Worm (Caenorhabditis elegans) whole organism, mixed stage, embryonic: ENCODE measurements around the gene Y45F3A.4.
A peak's percentile ranks its signal among the peaks of the same experiment; 100 is the strongest.

ENCODE experiments used
- M03D4.4 ChIP-seq: sonication (generic microtip); optimal IDR thresholded peaks from 2 replicates; lab custom pipeline; 2017; ENCODE audit warnings: mild to moderate bottlenecking, missing genetic modification characterization, missing compliant biosample characterization
- bed-3 ChIP-seq: fragments of 200-800 bp; sonication (Bioruptor generic); optimal IDR thresholded peaks from 3 replicates; lab custom pipeline; 2018; ENCODE audit warnings: mild to moderate bottlenecking, missing genetic modification characterization, moderate library complexity, missing compliant biosample characterization
- blmp-1 ChIP-seq: fragments of 150-350 bp; optimal IDR thresholded peaks from 2 replicates; lab custom pipeline; 2014; ENCODE audit warnings: missing biosample characterization, missing genetic modification characterization
- ceh-39 ChIP-seq: fragments of 150-350 bp; optimal IDR thresholded peaks from 2 replicates; lab custom pipeline; 2014; ENCODE audit warnings: missing biosample characterization, missing genetic modification characterization
- ceh-43 ChIP-seq: fragments of 200-800 bp; sonication (Bioruptor generic); optimal IDR thresholded peaks from 2 replicates; lab custom pipeline; 2018; ENCODE audit warnings: mild to moderate bottlenecking, missing genetic modification characterization, moderate library complexity, missing compliant biosample characterization
- ceh-83 ChIP-seq: fragments of 200-800 bp; sonication (Bioruptor generic); optimal IDR thresholded peaks from 2 replicates; lab custom pipeline; 2018; ENCODE audit warnings: mild to moderate bottlenecking, missing genetic modification characterization, missing compliant biosample characterization
- ces-1 ChIP-seq: fragments of 150-350 bp; optimal IDR thresholded peaks from 2 replicates; lab custom pipeline; 2014; ENCODE audit warnings: missing biosample characterization, missing genetic modification reagents, missing genetic modification characterization
- cnd-1 ChIP-seq: fragments of 200-800 bp; sonication (Bioruptor generic); optimal IDR thresholded peaks from 2 replicates; lab custom pipeline; 2018; ENCODE audit warnings: mild to moderate bottlenecking, missing genetic modification characterization, missing compliant biosample characterization
- drap-1 ChIP-seq: fragments of 200-800 bp; sonication (Bioruptor generic); optimal IDR thresholded peaks from 3 replicates; lab custom pipeline; 2018; ENCODE audit warnings: mild to moderate bottlenecking, missing genetic modification characterization, missing compliant biosample characterization
- elt-1 ChIP-seq: sonication (generic microtip); optimal IDR thresholded peaks from 2 replicates; lab custom pipeline; 2017; ENCODE audit warnings: missing genetic modification characterization, mild to moderate bottlenecking, missing compliant biosample characterization, antibody characterized with exemption, moderate library complexity, borderline replicate concordance; ENCODE audit not compliant: insufficient read depth
- elt-3 ChIP-seq: fragments of 150-350 bp; optimal IDR thresholded peaks from 2 replicates; lab custom pipeline; 2014; ENCODE audit warnings: missing biosample characterization, missing genetic modification characterization
- flh-1 ChIP-seq: fragments of 200-800 bp; sonication (Bioruptor generic); optimal IDR thresholded peaks from 2 replicates; lab custom pipeline; 2018; ENCODE audit warnings: mild to moderate bottlenecking, missing genetic modification characterization, moderate library complexity, missing compliant biosample characterization
- hlh-1 ChIP-seq: fragments of 150-350 bp; optimal IDR thresholded peaks from 2 replicates; lab custom pipeline; 2014; ENCODE audit warnings: missing biosample characterization, missing genetic modification reagents, missing genetic modification characterization
- lin-13 ChIP-seq: fragments of 150-350 bp; optimal IDR thresholded peaks from 2 replicates; lab custom pipeline; 2014; ENCODE audit warnings: missing biosample characterization, missing genetic modification characterization
- lin-32 ChIP-seq: fragments of 200-800 bp; sonication (Bioruptor generic); optimal IDR thresholded peaks from 2 replicates; lab custom pipeline; 2018; ENCODE audit warnings: mild to moderate bottlenecking, missing genetic modification characterization, missing compliant biosample characterization
- lsy-2 ChIP-seq: fragments of 150-350 bp; optimal IDR thresholded peaks from 2 replicates; lab custom pipeline; 2014; ENCODE audit warnings: missing biosample characterization, missing genetic modification characterization
- mab-5 ChIP-seq: fragments of 150-350 bp; optimal IDR thresholded peaks from 2 replicates; lab custom pipeline; 2014; ENCODE audit warnings: missing biosample characterization, missing genetic modification characterization
- mep-1 ChIP-seq: fragments of 150-350 bp; optimal IDR thresholded peaks from 2 replicates; lab custom pipeline; 2017; ENCODE audit warnings: missing biosample characterization, missing genetic modification reagents, missing genetic modification characterization, inconsistent platforms
- mls-2 ChIP-seq: sonication (generic microtip); optimal IDR thresholded peaks from 2 replicates; lab custom pipeline; 2016; ENCODE audit warnings: mild to moderate bottlenecking, missing genetic modification characterization, moderate library complexity, missing compliant biosample characterization
- nhr-12 ChIP-seq: fragments of 150-350 bp; optimal IDR thresholded peaks from 2 replicates; lab custom pipeline; 2014; ENCODE audit warnings: missing biosample characterization, missing genetic modification characterization
- nhr-2 ChIP-seq: fragments of 150-350 bp; optimal IDR thresholded peaks from 2 replicates; lab custom pipeline; 2014; ENCODE audit warnings: missing biosample characterization, missing genetic modification characterization
- nhr-237 ChIP-seq: fragments of 150-350 bp; optimal IDR thresholded peaks from 2 replicates; lab custom pipeline; 2014; ENCODE audit warnings: missing biosample characterization, missing genetic modification characterization
- nhr-28 ChIP-seq: fragments of 150-350 bp; optimal IDR thresholded peaks from 2 replicates; lab custom pipeline; 2014; ENCODE audit warnings: missing biosample characterization, missing genetic modification characterization
- nhr-76 ChIP-seq: sonication (generic microtip); optimal IDR thresholded peaks from 2 replicates; lab custom pipeline; 2017; ENCODE audit warnings: missing biosample characterization, missing genetic modification characterization
- pha-4 ChIP-seq: fragments of 150-350 bp; optimal IDR thresholded peaks from 2 replicates; lab custom pipeline; 2018; ENCODE audit warnings: missing biosample characterization, missing genetic modification reagents, missing genetic modification characterization
- sem-2 ChIP-seq: fragments of 200-800 bp; sonication (Bioruptor generic); optimal IDR thresholded peaks from 2 replicates; lab custom pipeline; 2018; ENCODE audit warnings: mild to moderate bottlenecking, missing genetic modification characterization, missing compliant biosample characterization
- snpc-4 ChIP-seq: fragments of 150-350 bp; optimal IDR thresholded peaks from 2 replicates; lab custom pipeline; 2014; ENCODE audit warnings: missing biosample characterization, missing genetic modification characterization
- sptf-1 ChIP-seq: sonication (generic microtip); optimal IDR thresholded peaks from 2 replicates; lab custom pipeline; 2017; ENCODE audit warnings: mild to moderate bottlenecking, missing genetic modification characterization, moderate library complexity, missing compliant biosample characterization
- tbx-8 ChIP-seq: fragments of 200-800 bp; sonication (Bioruptor generic); optimal IDR thresholded peaks from 2 replicates; lab custom pipeline; 2018; ENCODE audit warnings: mild to moderate bottlenecking, missing genetic modification characterization, moderate library complexity, missing compliant biosample characterization
- unc-62 ChIP-seq: fragments of 150-350 bp; optimal IDR thresholded peaks from 2 replicates; lab custom pipeline; 2014; ENCODE audit warnings: missing biosample characterization, missing genetic modification reagents, missing genetic modification characterization
- ztf-11 ChIP-seq: fragments of 150-350 bp; optimal IDR thresholded peaks from 2 replicates; lab custom pipeline; 2014; ENCODE audit warnings: missing biosample characterization, missing genetic modification characterization

Gene Y45F3A.4

ce11 chrIII:10592729-10593128 lies 17.5 kb upstream of the Y45F3A.4 start, which contains the start of gene Y45F3A.8:
Y45F3A.8 (minus strand) TSS chrIII:10592829.
- TF ChIP-seq bed-3 (no peak), elt-1 (tag; lab: Kevin White, UChicago) (no peak), pha-4 (tag; lab: Kevin White, UChicago) (no peak), blmp-1 (tag; lab: Kevin White, UChicago) (no peak), nhr-76 (tag; lab: Kevin White, UChicago) (no peak), nhr-28 (tag; lab: Kevin White, UChicago) (no peak), mls-2 (tag; lab: Kevin White, UChicago) (no peak), drap-1 (no peak), M03D4.4 (tag; lab: Kevin White, UChicago) (no peak), elt-3 (no peak), hlh-1 (tag; lab: Kevin White, UChicago) (no peak), ces-1 (GFP tag; lab: Kevin White, UChicago) (no peak), ztf-11 (no peak), lin-13 (tag; lab: Kevin White, UChicago) (no peak), ceh-39 (tag; lab: Kevin White, UChicago) (no peak), flh-1 (GFP tag; lab: Kevin White, UChicago) (no peak), lin-32 (GFP tag; lab: Kevin White, UChicago) (no peak), ceh-43 (GFP tag; lab: Kevin White, UChicago) (no peak), nhr-2 (no peak), nhr-237 (tag; lab: Kevin White, UChicago) (no peak)
- TF ChIP-seq, all 35 proteins: peak for 0

- no peak for TF ChIP-seq mab-5 (tag; lab: Kevin White, UChicago)
- TF ChIP-seq ceh-83 (GFP tag; lab: Kevin White, UChicago): peak; percentile 7
- no peak for TF ChIP-seq mep-1
- no peak for TF ChIP-seq nhr-237 (tag; lab: Kevin White, UChicago)
- no peak for TF ChIP-seq elt-1 (tag; lab: Kevin White, UChicago)
- no peak for TF ChIP-seq mls-2 (tag; lab: Kevin White, UChicago)
These were observed 16.9 kb upstream of the Y45F3A.4 start for ce11 chrIII:10592074-10592473.

ce11 chrIII:10586243-10586642 lies 11.0 kb upstream of the Y45F3A.4 start, which contains the start of gene Y45F3A.5:
Y45F3A.5 (minus strand) TSS chrIII:10586343.
- TF ChIP-seq lsy-2 (tag; lab: Kevin White, UChicago) (no peak), sem-2 (GFP tag; lab: Kevin White, UChicago) (no peak), lin-32 (GFP tag; lab: Kevin White, UChicago) (no peak), elt-3 (no peak), mls-2 (tag; lab: Kevin White, UChicago) (no peak)

ce11 chrIII:10583483-10583882 lies 8.3 kb upstream of the Y45F3A.4 start:
- TF ChIP-seq blmp-1 (tag; lab: Kevin White, UChicago) (no peak), lin-13 (tag; lab: Kevin White, UChicago) (no peak), nhr-12 (tag; lab: Kevin White, UChicago) (no peak), mab-5 (tag; lab: Kevin White, UChicago) (no peak), ces-1 (GFP tag; lab: Kevin White, UChicago) (peak; percentile 87), sptf-1 (tag; lab: Kevin White, UChicago) (no peak)

- TF ChIP-seq elt-1 (tag; lab: Kevin White, UChicago) (no peak), lin-13 (tag; lab: Kevin White, UChicago) (no peak), lsy-2 (tag; lab: Kevin White, UChicago) (no peak), tbx-8 (no peak)
- TF ChIP-seq, all 35 proteins: peak for 0
These were observed 5.0 kb upstream of the Y45F3A.4 start for ce11 chrIII:10580206-10580605.

- TF ChIP-seq flh-1 (GFP tag; lab: Kevin White, UChicago): no peak
- TF ChIP-seq ces-1 (GFP tag; lab: Kevin White, UChicago): no peak
- no peak for TF ChIP-seq unc-62 (GFP tag; lab: Kevin White, UChicago)
- no peak for TF ChIP-seq snpc-4 (tag; lab: Kevin White, UChicago)
- TF ChIP-seq nhr-28 (tag; lab: Kevin White, UChicago): no peak
- TF ChIP-seq tbx-8: no peak
- no peak for TF ChIP-seq pha-4 (tag; lab: Kevin White, UChicago)
- TF ChIP-seq blmp-1 (tag; lab: Kevin White, UChicago): no peak
- TF ChIP-seq mab-5 (tag; lab: Kevin White, UChicago): no peak
- TF ChIP-seq sptf-1 (tag; lab: Kevin White, UChicago): no peak
- no peak for TF ChIP-seq ceh-39 (tag; lab: Kevin White, UChicago)
- no peak for TF ChIP-seq cnd-1 (tag; lab: Kevin White, UChicago)
- no peak for TF ChIP-seq nhr-76 (tag; lab: Kevin White, UChicago)
These were observed 3.7 kb upstream of the Y45F3A.4 start for ce11 chrIII:10578873-10579272.
